Worm (Caenorhabditis elegans): Measurements from ENCODE around the gene B0034.7.
"Not testable (repeated sequence)": the region's sequence is repeated elsewhere in the genome, so short reads cannot be mapped to it uniquely, and the experiment has no call there.

Gene B0034.7

DNA sequence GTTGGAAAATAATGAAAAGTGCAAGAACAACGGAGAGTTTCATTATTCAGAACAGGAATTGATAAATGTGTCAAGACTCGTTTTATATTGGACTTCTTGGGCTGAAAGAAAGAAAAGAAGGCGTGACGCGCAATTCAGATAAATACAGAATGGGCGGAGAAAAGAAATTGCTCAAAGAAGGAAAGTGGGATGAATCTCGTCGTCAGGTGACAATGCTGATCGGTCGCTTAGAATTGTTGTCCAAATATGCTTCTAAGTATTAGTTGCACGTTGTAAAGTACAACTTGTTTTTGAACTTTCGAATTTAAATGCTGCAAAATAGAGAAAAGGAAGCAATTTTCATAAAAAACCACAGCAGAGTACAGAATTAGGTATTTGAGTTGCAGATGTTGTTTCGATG is 29.3 kb downstream of the B0034.7 start, which contains the start of gene ins-3:
Gene ins-3 (minus strand): TSS at position 101 of the 400 bp plus-strand sequence.
- TF ChIP-seq unc-62 (GFP tag; optimal IDR thresholded peaks at IDR 0.05): no peak

DNA sequence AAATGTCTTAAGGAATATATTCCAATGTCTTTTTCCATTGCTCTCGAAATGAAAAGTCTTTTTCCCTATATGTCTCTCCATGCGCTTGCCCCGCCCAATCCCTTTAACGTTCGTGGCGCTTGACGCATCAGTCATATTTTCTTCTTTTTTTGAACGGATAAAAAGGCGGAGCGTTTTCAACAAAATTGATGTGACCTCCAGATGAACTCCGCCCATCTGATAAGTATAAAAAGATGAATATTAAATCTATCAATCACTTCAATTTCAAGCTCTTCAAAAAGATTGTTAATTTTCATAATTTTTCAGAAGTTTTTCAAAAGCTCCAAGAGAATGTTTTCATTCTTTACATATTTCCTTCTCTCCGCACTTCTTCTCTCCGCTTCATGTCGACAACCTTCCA is 34.6 kb downstream of the B0034.7 start, which contains the start of gene ins-4:
Gene ins-4 (plus strand): TSS at position 301 of the 400 bp plus-strand sequence.
- TF ChIP-seq unc-62 (GFP tag; optimal IDR thresholded peaks at IDR 0.05): no peak

DNA sequence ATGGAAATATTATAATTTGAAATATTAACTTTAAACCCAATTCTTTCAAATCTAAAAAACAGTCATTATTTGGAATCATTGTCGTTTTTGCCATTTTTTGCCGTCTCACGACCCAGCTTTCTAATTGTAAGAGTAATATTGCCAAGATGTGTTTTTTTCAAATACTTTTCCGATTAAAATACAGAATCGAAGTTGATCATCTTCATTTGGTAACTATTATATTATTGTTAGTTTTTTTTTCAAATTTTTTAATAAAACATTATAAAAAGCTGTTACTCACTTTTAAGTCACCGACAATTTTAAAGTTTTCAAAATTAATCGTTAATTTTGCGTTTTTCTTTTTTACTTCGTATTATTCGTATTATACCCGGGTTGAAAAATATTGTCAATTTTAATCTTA is 35.8 kb downstream of the B0034.7 start, which contains the start of gene ins-5:
Gene ins-5 (plus strand): TSS at position 301 of the 400 bp plus-strand sequence.
- TF ChIP-seq unc-62 (GFP tag; optimal IDR thresholded peaks at IDR 0.05): no peak

DNA sequence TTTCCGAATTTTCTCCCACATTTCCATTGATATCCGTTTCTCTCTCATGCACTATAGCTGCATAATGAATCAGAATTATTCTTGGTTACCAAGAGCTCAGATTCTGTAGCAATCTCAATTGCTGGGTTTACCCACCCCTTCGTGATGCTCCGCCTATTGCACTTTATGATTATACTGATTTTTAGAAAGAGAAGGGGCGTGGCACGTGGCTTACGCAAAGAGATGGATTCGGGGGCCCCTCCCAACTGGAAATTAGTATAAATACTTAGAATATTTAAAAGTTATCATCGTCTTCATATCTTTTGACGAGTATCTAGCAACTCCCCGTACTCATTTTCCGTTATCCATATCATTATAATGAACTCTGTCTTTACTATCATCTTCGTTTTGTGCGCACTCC is 38.7 kb downstream of the B0034.7 start, which contains the start of gene ins-6:
Gene ins-6 (plus strand): TSS at position 301 of the 400 bp plus-strand sequence.
- TF ChIP-seq unc-62 (GFP tag; optimal IDR thresholded peaks at IDR 0.05): no peak

DNA sequence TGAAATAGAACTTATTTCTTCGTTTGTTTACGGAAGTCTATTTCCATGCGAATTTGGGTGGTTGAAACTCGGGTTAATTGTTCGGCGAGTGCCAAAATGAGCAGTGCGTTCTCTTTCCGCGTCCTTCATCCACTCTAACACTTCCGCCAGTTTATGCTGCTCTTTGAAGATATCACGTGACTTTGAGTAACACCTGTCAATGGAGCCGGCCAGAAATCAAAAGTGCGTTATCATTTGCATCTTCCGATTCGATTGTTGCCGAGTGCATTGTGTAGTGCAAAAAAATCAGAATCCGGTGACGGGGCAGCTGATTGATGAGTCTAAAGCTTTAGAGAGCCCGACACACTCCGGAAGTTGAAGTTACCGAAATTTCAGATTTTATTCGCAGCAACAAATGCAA is 39.6 kb downstream of the B0034.7 start:
- TF ChIP-seq unc-62 (GFP tag; optimal IDR thresholded peaks at IDR 0.05): no peak

DNA sequence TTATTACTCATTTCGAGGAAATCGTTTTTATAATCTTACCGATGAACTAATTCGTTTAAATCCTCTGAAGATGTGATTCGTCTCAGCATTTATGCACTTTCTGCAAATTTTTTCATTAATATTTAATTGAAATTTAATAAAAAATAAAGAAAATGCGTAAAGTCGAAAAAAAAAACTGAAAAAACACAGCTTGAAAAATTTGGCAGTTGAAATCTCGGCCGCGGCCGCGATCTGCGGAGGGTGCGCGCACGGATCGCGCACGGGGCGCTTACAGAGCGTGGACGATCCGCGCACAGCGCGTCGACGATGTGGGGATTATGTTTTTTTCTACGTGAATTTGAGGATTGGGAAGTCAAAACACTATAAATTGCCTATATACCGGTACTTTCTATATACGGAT is 47.5 kb downstream of the B0034.7 start, which contains the start of gene ZK84.4:
Gene ZK84.4 (minus strand): TSS at position 101 of the 400 bp plus-strand sequence.
- TF ChIP-seq unc-62 (GFP tag; optimal IDR thresholded peaks at IDR 0.05): not testable (repeated sequence)

DNA sequence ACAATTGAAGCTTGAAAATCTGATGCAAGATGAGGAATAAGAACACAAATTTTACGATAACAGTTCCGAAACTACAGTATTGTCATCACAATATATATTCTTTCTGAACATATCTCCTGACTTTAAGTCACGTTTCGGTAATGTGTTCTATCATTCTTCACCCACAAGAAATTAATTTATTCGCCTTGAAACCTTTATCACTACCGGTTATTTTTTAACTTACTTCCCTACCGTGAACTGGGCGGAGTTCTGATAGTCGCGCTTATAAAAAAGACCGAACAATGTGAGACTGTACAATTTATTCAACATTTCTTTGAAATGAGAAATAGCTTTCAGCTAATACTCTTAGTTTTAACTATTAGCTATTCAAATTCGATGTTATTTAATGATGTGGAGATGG is 49.1 kb downstream of the B0034.7 start, which contains the start of gene ins-20:
Gene ins-20 (plus strand): TSS at position 301 of the 400 bp plus-strand sequence.
- no peak for TF ChIP-seq unc-62 (GFP tag; optimal IDR thresholded peaks at IDR 0.05)
